Worm (Caenorhabditis elegans) whole organism, late embryonic: Measurements from ENCODE around the gene abi-1.

ENCODE experiments used
- C08G9.2 ChIP-seq: sonication (generic microtip); optimal IDR thresholded peaks from 2 replicates; lab custom pipeline; 2016; ENCODE audit warnings: mild to moderate bottlenecking, missing genetic modification characterization, moderate library complexity, missing compliant biosample characterization
- C38D4.7 ChIP-seq: fragments of 200-800 bp; sonication (Bioruptor generic); optimal IDR thresholded peaks from 2 replicates; lab custom pipeline; 2018; ENCODE audit warnings: mild to moderate bottlenecking, missing genetic modification characterization, moderate library complexity, missing compliant biosample characterization
- K09A11.1 ChIP-seq: sonication (generic microtip); optimal IDR thresholded peaks from 2 replicates; lab custom pipeline; 2017; ENCODE audit warnings: antibody characterized with exemption, mild to moderate bottlenecking, missing genetic modification characterization, missing compliant biosample characterization; ENCODE audit not compliant: insufficient read depth
- ceh-14 ChIP-seq: sonication (generic microtip); optimal IDR thresholded peaks from 2 replicates; lab custom pipeline; 2016; ENCODE audit warnings: missing genotype, missing genetic modification characterization, missing compliant biosample characterization
- ceh-18 ChIP-seq: sonication (generic microtip); optimal IDR thresholded peaks from 2 replicates; lab custom pipeline; 2016; ENCODE audit warnings: missing genetic modification characterization, missing compliant biosample characterization
- ceh-19 ChIP-seq: fragments of 200-800 bp; sonication (Bioruptor generic); optimal IDR thresholded peaks from 2 replicates; lab custom pipeline; 2018; ENCODE audit warnings: mild to moderate bottlenecking, missing genetic modification characterization, missing compliant biosample characterization
- ceh-30 ChIP-seq: fragments of 150-350 bp; optimal IDR thresholded peaks from 2 replicates; lab custom pipeline; 2014; ENCODE audit warnings: missing biosample characterization, missing genetic modification characterization
- ceh-31 ChIP-seq: sonication (generic microtip); optimal IDR thresholded peaks from 2 replicates; lab custom pipeline; 2016; ENCODE audit warnings: missing genetic modification characterization, missing compliant biosample characterization
- ceh-6 ChIP-seq: fragments of 200-800 bp; sonication (Bioruptor generic); optimal IDR thresholded peaks from 2 replicates; lab custom pipeline; 2018; ENCODE audit warnings: mild to moderate bottlenecking, missing genetic modification characterization, missing compliant biosample characterization
- che-1 ChIP-seq: sonication (generic microtip); optimal IDR thresholded peaks from 2 replicates; lab custom pipeline; 2016; ENCODE audit warnings: mild to moderate bottlenecking, missing genetic modification characterization, missing compliant biosample characterization
- elt-2 ChIP-seq: sonication (generic microtip); optimal IDR thresholded peaks from 2 replicates; lab custom pipeline; 2016; ENCODE audit warnings: missing genetic modification reagents, missing genetic modification characterization, missing compliant biosample characterization
- elt-4 ChIP-seq: sonication (generic microtip); optimal IDR thresholded peaks from 2 replicates; lab custom pipeline; 2016; ENCODE audit warnings: missing genetic modification characterization, missing compliant biosample characterization
- ets-4 ChIP-seq: sonication (generic microtip); optimal IDR thresholded peaks from 2 replicates; lab custom pipeline; 2016; ENCODE audit warnings: missing genetic modification characterization, missing compliant biosample characterization
- eyg-1 ChIP-seq: sonication (generic microtip); optimal IDR thresholded peaks from 2 replicates; lab custom pipeline; 2016; ENCODE audit warnings: missing genotype, missing genetic modification characterization, missing compliant biosample characterization
- fkh-10 ChIP-seq: fragments of 150-350 bp; optimal IDR thresholded peaks from 2 replicates; lab custom pipeline; 2014; ENCODE audit warnings: missing biosample characterization, missing genetic modification reagents, missing genetic modification characterization
- fkh-6 ChIP-seq: sonication (generic microtip); optimal IDR thresholded peaks from 2 replicates; lab custom pipeline; 2016; ENCODE audit warnings: missing genetic modification characterization, missing compliant biosample characterization
- gmeb-2 ChIP-seq: sonication (generic microtip); optimal IDR thresholded peaks from 2 replicates; lab custom pipeline; 2016; ENCODE audit warnings: missing genetic modification characterization, inconsistent platforms, missing compliant biosample characterization
- hlh-15 ChIP-seq: sonication (generic microtip); optimal IDR thresholded peaks from 2 replicates; lab custom pipeline; 2016; ENCODE audit warnings: missing genetic modification characterization, missing compliant biosample characterization
- hlh-30 ChIP-seq: sonication (generic microtip); optimal IDR thresholded peaks from 2 replicates; lab custom pipeline; 2017; ENCODE audit warnings: antibody characterized with exemption, missing genetic modification characterization, missing compliant biosample characterization; ENCODE audit not compliant: insufficient read depth
- hlh-6 ChIP-seq: sonication (generic microtip); optimal IDR thresholded peaks from 2 replicates; lab custom pipeline; 2016; ENCODE audit warnings: missing genotype, missing genetic modification characterization, missing compliant biosample characterization
- mec-3 ChIP-seq: sonication (generic microtip); optimal IDR thresholded peaks from 2 replicates; lab custom pipeline; 2016; ENCODE audit warnings: borderline replicate concordance, missing genetic modification characterization, missing compliant biosample characterization
- nhr-11 ChIP-seq: fragments of 150-350 bp; optimal IDR thresholded peaks from 2 replicates; lab custom pipeline; 2014; ENCODE audit warnings: missing biosample characterization, missing genetic modification characterization
- pag-3 ChIP-seq: sonication (generic microtip); optimal IDR thresholded peaks from 2 replicates; lab custom pipeline; 2016; ENCODE audit warnings: missing compliant biosample characterization, missing genetic modification characterization, borderline replicate concordance
- pat-9 ChIP-seq: fragments of 200-800 bp; sonication (Bioruptor generic); optimal IDR thresholded peaks from 2 replicates; lab custom pipeline; 2018; ENCODE audit warnings: mild to moderate bottlenecking, missing genetic modification characterization, moderate library complexity, missing compliant biosample characterization
- pqm-1 ChIP-seq: sonication (generic microtip); optimal IDR thresholded peaks from 2 replicates; lab custom pipeline; 2016; ENCODE audit warnings: missing genetic modification characterization, missing compliant biosample characterization
- pros-1 ChIP-seq: fragments of 150-350 bp; optimal IDR thresholded peaks from 2 replicates; lab custom pipeline; 2014; ENCODE audit warnings: missing biosample characterization, missing genetic modification reagents, missing genetic modification characterization
- sox-4 ChIP-seq: sonication (generic microtip); optimal IDR thresholded peaks from 2 replicates; lab custom pipeline; 2017; ENCODE audit warnings: mild to moderate bottlenecking, missing genetic modification characterization, inconsistent platforms, missing compliant biosample characterization
- syd-9 ChIP-seq: sonication (generic microtip); optimal IDR thresholded peaks from 2 replicates; lab custom pipeline; 2016; ENCODE audit warnings: mild to moderate bottlenecking, missing genetic modification characterization, moderate library complexity, missing compliant biosample characterization
- tbx-2 ChIP-seq: sonication (generic microtip); optimal IDR thresholded peaks from 2 replicates; lab custom pipeline; 2016; ENCODE audit warnings: missing genetic modification characterization, missing compliant biosample characterization
- ttx-3 ChIP-seq: sonication (generic microtip); optimal IDR thresholded peaks from 2 replicates; lab custom pipeline; 2016; ENCODE audit warnings: missing genetic modification reagents, missing genetic modification characterization, missing compliant biosample characterization
- unc-3 ChIP-seq, 2 experiments: fragments of 200-800 bp in 1 of 2; sonication (Bioruptor generic) in 1 of 2; sonication (generic microtip) in 1 of 2; conservative IDR thresholded peaks in 1 of 2; optimal IDR thresholded peaks in 1 of 2; 2 replicates each; pipeline versions ENCODE4 v1.3.6 to Lab custom; 2016 to 2022; ENCODE audit warnings: missing compliant biosample characterization in 2 of 2, missing genetic modification characterization in 2 of 2, missing genetic modification reagents in 1 of 2
- zip-5 ChIP-seq: sonication (generic microtip); optimal IDR thresholded peaks from 2 replicates; lab custom pipeline; 2016; ENCODE audit warnings: missing genetic modification characterization, missing compliant biosample characterization

abi-1 gene

DNA sequence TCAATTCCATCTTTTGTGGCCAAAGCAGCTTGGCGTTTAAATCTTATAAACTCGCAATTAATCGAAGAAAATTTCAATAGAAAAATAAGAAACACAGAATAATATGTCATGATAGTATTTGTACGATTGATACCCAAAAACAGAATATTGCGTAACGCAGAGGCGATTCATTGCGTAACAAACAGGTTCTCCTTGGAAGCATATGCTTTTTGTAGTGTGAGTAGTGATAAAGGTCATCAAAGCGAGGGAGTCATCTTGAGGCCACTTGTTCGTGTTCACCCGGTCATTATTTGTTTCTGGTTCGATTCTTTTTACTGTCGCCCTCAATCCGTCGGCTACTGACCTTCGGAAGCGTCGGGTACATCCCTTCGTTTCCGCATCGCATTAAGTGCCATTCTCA, 31.6 kb downstream of the abi-1 start, which contains the start of gene F54E7.6:
F54E7.6 (minus strand) TSS at position 110 of the 400 bp plus-strand sequence.
- no peak for TF ChIP-seq C38D4.7 (GFP tag; lab: Kevin White, UChicago)
- TF ChIP-seq gmeb-2 (tag; lab: Kevin White, UChicago): no peak
- no peak for TF ChIP-seq ceh-18 (tag; lab: Kevin White, UChicago)
- peak; percentile 37 for TF ChIP-seq elt-2 (tag; lab: Kevin White, UChicago)
- TF ChIP-seq ceh-31 (tag; lab: Kevin White, UChicago): no peak
- TF ChIP-seq ceh-14 (tag; lab: Kevin White, UChicago): no peak
- no peak for TF ChIP-seq elt-4 (tag; lab: Kevin White, UChicago)
- no peak for TF ChIP-seq sox-4 (tag; lab: Kevin White, UChicago)
- no peak for TF ChIP-seq eyg-1 (tag; lab: Kevin White, UChicago)
- TF ChIP-seq, all 69 proteins: peak for 1

- TF ChIP-seq ceh-30 (tag; lab: Kevin White, UChicago) (no peak), zip-5 (tag; lab: Kevin White, UChicago) (no peak), hlh-15 (tag; lab: Kevin White, UChicago) (no peak), mec-3 (tag; lab: Kevin White, UChicago) (no peak), syd-9 (tag; lab: Kevin White, UChicago) (no peak)
These were observed 35.6 kb downstream of the abi-1 start, which contains the start of gene sdz-21 for ce11 chrIII:5656941-5657340. Gene sdz-21 (minus strand): TSS chrIII:5657041.

DNA sequence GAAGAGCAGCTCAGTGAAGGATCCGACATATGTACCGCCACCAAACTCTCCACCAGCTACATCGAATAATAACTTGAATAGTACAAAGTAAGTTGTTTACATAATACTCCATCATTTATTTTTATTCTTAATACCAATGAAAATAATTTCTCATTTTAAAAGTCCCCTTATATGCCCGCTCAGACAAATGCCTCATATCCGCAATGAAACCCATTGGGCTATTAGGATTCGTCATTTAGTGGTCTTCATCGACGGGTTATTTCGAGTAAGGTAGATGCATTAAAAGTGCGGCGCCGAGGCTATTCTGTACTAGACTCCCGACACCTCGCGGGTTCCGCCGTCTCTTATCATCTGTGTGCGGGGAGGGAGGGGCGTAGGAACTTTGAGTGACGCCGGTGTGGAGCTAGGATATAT, 38.8 kb downstream of the abi-1 start:
- no peak for TF ChIP-seq elt-2 (tag; lab: Kevin White, UChicago)
- TF ChIP-seq sox-4 (tag; lab: Kevin White, UChicago): no peak
- no peak for TF ChIP-seq fkh-10 (GFP tag; lab: Kevin White, UChicago)
- no peak for TF ChIP-seq tbx-2
- TF ChIP-seq ceh-31 (tag; lab: Kevin White, UChicago): no peak
- no peak for TF ChIP-seq hlh-30 (tag; lab: Kevin White, UChicago)
- no peak for TF ChIP-seq unc-3 (GFP tag; conservative IDR thresholded peaks at IDR 0.05; lab: Robert Waterston, UW)
- no peak for TF ChIP-seq unc-3 (tag; optimal IDR thresholded peaks at IDR 0.05; lab: Kevin White, UChicago)
- no peak for TF ChIP-seq zip-5 (tag; lab: Kevin White, UChicago)
- TF ChIP-seq che-1 (tag; lab: Kevin White, UChicago): no peak
- TF ChIP-seq hlh-6 (tag; lab: Kevin White, UChicago): no peak
- TF ChIP-seq syd-9 (tag; lab: Kevin White, UChicago): no peak
- TF ChIP-seq K09A11.1 (tag; lab: Kevin White, UChicago): no peak
- TF ChIP-seq ttx-3 (tag; lab: Kevin White, UChicago): no peak
- TF ChIP-seq ceh-19 (GFP tag; lab: Kevin White, UChicago): no peak
- TF ChIP-seq pat-9 (tag; lab: Kevin White, UChicago): no peak
- no peak for TF ChIP-seq ceh-6 (GFP tag; lab: Kevin White, UChicago)
- TF ChIP-seq C08G9.2 (tag; lab: Kevin White, UChicago): no peak
- TF ChIP-seq ets-4 (tag; lab: Kevin White, UChicago): no peak

DNA sequence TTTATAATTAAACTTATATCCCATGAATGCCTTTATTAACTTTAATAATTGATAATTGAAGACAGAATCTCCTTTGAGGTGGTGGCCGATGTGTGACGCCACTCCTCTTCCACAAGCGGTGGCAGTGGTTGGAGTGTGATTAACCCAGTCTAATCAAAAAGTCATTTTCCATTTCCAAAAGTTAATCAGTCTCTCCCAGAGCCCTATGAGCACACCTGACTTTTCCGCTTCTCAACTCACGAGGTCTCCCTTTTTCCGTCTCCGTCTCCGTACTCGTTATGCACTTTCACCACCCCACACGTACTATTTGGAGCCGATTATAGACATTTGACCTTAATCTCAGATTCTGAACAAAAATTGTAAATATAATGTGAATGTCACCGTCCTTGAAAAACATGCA, 49.8 kb downstream of the abi-1 start:
- TF ChIP-seq fkh-6 (tag; lab: Kevin White, UChicago) (no peak), pqm-1 (no peak), pag-3 (tag; lab: Kevin White, UChicago) (no peak), hlh-30 (tag; lab: Kevin White, UChicago) (peak; percentile 51), pros-1 (no peak), nhr-11 (tag; lab: Kevin White, UChicago) (no peak), ceh-14 (tag; lab: Kevin White, UChicago) (peak; percentile 69)
- TF ChIP-seq, all 69 proteins: peak for 2
